Fruit fly (Drosophila melanogaster): ENCODE results near the gene ppk24.
A peak's percentile ranks its signal among the peaks of the same experiment; 100 is the strongest.

ppk24 gene

DNA sequence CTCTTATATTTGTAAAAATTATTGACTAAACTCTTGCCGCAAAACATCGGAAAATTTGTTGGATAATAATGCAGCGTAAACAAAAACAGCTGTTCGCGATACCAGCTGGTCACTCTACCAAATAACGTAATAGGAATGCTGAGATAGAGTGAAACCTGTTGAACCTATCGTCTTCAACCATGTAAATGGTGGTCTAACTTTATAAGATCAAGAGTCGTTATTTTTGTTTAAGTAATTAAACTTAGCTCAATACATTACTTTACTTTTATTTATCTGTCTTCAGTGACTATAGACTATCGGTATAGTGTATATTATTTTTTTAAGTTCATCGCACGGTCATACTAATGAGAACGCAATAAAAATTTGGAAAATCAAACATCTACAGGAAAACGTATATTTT is 10.7 kb upstream of the ppk24 start, which contains the start of the genes CG1750 and spn-F:
Gene CG1750, minus strand, starts transcription at position 93 of the 400 bp plus-strand sequence.
Gene spn-F, plus strand, starts transcription at position 320 of the 400 bp plus-strand sequence.
- no peak for TF ChIP-seq CG17806 (tag; optimal IDR thresholded peaks at IDR 0.05)
- no peak for TF ChIP-seq Pif1A (GFP tag; optimal IDR thresholded peaks at IDR 0.05)
- no peak for TF ChIP-seq CG14655 (GFP tag; optimal IDR thresholded peaks at IDR 0.05)
- TF ChIP-seq CG8301 (tag; optimal IDR thresholded peaks at IDR 0.05) = no peak
- no peak for TF ChIP-seq EcR (GFP tag; optimal IDR thresholded peaks at IDR 0.05)
- TF ChIP-seq Pif1B (GFP tag; optimal IDR thresholded peaks at IDR 0.05) = no peak
- TF ChIP-seq CG13204 (GFP tag; optimal IDR thresholded peaks at IDR 0.05) = no peak
- no peak for TF ChIP-seq CG10348 (GFP tag; IDR thresholded peaks at IDR 0.05)
- no peak for TF ChIP-seq CG15710 (tag; optimal IDR thresholded peaks at IDR 0.05)
- TF ChIP-seq CG8159 (tag; optimal IDR thresholded peaks at IDR 0.05) = no peak

DNA sequence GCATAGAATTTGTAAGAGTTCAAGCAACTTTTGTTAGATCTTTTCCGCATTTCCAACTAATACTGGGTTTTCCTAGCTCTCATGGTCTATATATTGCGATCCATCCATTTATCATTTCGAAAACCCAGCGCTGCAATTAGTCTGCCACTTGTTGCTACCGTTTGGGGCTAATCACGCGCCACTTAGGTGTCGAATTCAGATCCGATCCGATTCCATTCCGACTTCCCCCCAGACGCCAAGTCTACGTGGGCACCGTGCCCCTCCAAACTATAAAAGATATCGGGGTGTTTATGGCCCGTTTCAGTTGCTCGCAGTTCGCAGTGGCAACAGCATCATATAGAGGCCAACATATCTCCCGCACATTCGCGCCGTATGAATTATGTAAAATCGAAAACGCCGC is 8.2 kb upstream of the ppk24 start, which contains the start of gene CAH6:
Gene CAH6, plus strand, starts transcription at position 301 of the 400 bp plus-strand sequence.
- TF ChIP-seq Ets98B (GFP tag; IDR thresholded peaks at IDR 0.05) (no peak), EcR (GFP tag; optimal IDR thresholded peaks at IDR 0.05) (no peak), CG32121 (GFP tag; IDR thresholded peaks at IDR 0.05) (no peak), CG8301 (tag; optimal IDR thresholded peaks at IDR 0.05) (no peak), CG15710 (tag; optimal IDR thresholded peaks at IDR 0.05) (no peak), CG9948 (tag; optimal IDR thresholded peaks at IDR 0.05) (no peak), Pif1A (GFP tag; optimal IDR thresholded peaks at IDR 0.05) (no peak), Pif1B (GFP tag; optimal IDR thresholded peaks at IDR 0.05) (no peak), CG14655 (GFP tag; optimal IDR thresholded peaks at IDR 0.05) (no peak), CG17806 (tag; optimal IDR thresholded peaks at IDR 0.05) (no peak), gl (tag; optimal IDR thresholded peaks at IDR 0.05) (no peak), CG13204 (GFP tag; optimal IDR thresholded peaks at IDR 0.05) (no peak), CG8159 (tag; optimal IDR thresholded peaks at IDR 0.05) (no peak), CG10348 (GFP tag; IDR thresholded peaks at IDR 0.05) (no peak)

DNA sequence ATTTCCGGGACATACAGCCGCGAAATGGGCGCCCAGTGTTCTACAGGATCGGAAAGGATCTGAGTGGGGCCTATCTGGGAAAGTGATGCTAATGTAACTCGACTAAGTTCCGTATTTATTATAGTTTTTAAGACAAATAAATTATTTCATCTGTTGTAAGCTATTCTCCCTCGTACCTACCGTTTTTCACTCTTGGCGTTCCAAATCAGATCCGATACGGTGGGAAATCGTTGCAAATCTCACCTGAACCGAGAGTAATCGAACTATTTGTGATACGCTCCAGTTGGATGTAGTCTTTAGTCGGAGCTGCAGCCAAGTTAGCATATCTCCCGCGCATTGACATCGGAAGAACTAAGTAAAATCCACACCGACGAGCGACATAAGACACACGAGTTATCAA is 5.6 kb upstream of the ppk24 start, which contains the start of gene CAH16:
Gene CAH16, plus strand, starts transcription at position 301 of the 400 bp plus-strand sequence.
- TF ChIP-seq D1 (tag; optimal IDR thresholded peaks at IDR 0.05) = no peak
- TF ChIP-seq EcR (GFP tag; optimal IDR thresholded peaks at IDR 0.05) = no peak
- no peak for TF ChIP-seq CG13204 (GFP tag; optimal IDR thresholded peaks at IDR 0.05)
- no peak for TF ChIP-seq CG32121 (GFP tag; IDR thresholded peaks at IDR 0.05)
- TF ChIP-seq Pif1B (GFP tag; optimal IDR thresholded peaks at IDR 0.05) = no peak
- TF ChIP-seq Ets98B (GFP tag; IDR thresholded peaks at IDR 0.05) = no peak
- no peak for TF ChIP-seq CG12605 (GFP tag; IDR thresholded peaks at IDR 0.05)
- no peak for TF ChIP-seq rn (GFP tag; IDR thresholded peaks at IDR 0.05)
- no peak for TF ChIP-seq CG34367 (tag; optimal IDR thresholded peaks at IDR 0.05)
- no peak for TF ChIP-seq CG15710 (tag; optimal IDR thresholded peaks at IDR 0.05)
- TF ChIP-seq gl (tag; optimal IDR thresholded peaks at IDR 0.05) = no peak

DNA sequence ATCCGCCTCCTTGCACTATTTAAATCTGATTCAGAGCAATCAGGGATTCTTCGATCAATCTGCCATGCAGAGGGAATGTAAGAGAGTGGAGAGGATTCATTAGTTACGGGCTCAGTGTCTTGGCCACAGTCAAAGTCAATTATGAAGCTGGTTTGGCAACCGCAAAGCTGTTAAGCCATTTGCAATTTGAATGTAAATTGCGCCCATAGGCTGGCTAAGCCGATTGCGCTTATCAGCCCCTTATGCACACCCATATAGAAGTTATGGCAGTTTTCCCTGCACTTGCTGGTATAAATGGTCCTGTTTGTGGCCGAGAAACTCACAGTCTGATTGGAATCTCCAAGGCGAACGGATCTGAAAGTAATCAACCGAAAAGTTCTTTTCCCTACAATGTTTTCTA is 3.2 kb upstream of the ppk24 start, which contains the start of gene CAH5:
Gene CAH5, plus strand, starts transcription at position 301 of the 400 bp plus-strand sequence.
- TF ChIP-seq rn (GFP tag; IDR thresholded peaks at IDR 0.05) (no peak), CG13204 (GFP tag; optimal IDR thresholded peaks at IDR 0.05) (no peak), CG8159 (tag; optimal IDR thresholded peaks at IDR 0.05) (no peak), EcR (GFP tag; optimal IDR thresholded peaks at IDR 0.05) (no peak), gl (tag; optimal IDR thresholded peaks at IDR 0.05) (no peak), CG17806 (tag; optimal IDR thresholded peaks at IDR 0.05) (no peak), Ets98B (GFP tag; IDR thresholded peaks at IDR 0.05) (no peak), Snoo (tag; optimal IDR thresholded peaks at IDR 0.05) (no peak), Pif1A (GFP tag; optimal IDR thresholded peaks at IDR 0.05) (no peak), CG8301 (tag; optimal IDR thresholded peaks at IDR 0.05) (no peak)

DNA sequence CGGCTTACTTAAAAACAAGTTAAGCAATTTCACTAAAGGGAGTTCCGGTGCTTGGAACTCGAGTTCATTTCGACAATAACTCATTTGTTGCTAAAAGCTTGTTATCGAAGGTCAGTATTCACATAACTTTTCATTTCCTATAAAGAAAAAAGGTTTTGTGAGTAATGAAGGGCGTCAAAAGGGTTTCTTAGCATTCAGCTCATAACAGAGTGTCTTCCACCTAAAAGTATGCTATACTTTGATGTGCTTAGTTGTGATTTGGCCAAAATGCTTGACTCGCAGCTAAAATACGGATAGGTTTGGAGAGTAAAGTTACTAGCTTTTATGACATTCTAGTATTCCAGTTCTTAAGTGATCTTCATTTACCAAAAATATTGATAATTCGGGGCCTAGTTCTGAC is 1.6 kb upstream of the ppk24 start:
- TF ChIP-seq CG13204 (GFP tag; optimal IDR thresholded peaks at IDR 0.05) = no peak
- TF ChIP-seq EcR (GFP tag; optimal IDR thresholded peaks at IDR 0.05) = no peak
- no peak for TF ChIP-seq CG8301 (tag; optimal IDR thresholded peaks at IDR 0.05)
- no peak for TF ChIP-seq CG10348 (GFP tag; IDR thresholded peaks at IDR 0.05)
- no peak for TF ChIP-seq CG34367 (tag; optimal IDR thresholded peaks at IDR 0.05)
- TF ChIP-seq gl (tag; optimal IDR thresholded peaks at IDR 0.05) = no peak
- TF ChIP-seq CG4496 (GFP tag; IDR thresholded peaks at IDR 0.05) = no peak
- no peak for TF ChIP-seq CG17806 (tag; optimal IDR thresholded peaks at IDR 0.05)
- no peak for TF ChIP-seq CG12605 (GFP tag; IDR thresholded peaks at IDR 0.05)
- TF ChIP-seq fd96Ca (GFP tag; IDR thresholded peaks at IDR 0.05) = no peak
- TF ChIP-seq CG9948 (tag; optimal IDR thresholded peaks at IDR 0.05) = no peak
- TF ChIP-seq CG14655 (GFP tag; optimal IDR thresholded peaks at IDR 0.05) = no peak
- TF ChIP-seq CG15710 (tag; optimal IDR thresholded peaks at IDR 0.05) = no peak

DNA sequence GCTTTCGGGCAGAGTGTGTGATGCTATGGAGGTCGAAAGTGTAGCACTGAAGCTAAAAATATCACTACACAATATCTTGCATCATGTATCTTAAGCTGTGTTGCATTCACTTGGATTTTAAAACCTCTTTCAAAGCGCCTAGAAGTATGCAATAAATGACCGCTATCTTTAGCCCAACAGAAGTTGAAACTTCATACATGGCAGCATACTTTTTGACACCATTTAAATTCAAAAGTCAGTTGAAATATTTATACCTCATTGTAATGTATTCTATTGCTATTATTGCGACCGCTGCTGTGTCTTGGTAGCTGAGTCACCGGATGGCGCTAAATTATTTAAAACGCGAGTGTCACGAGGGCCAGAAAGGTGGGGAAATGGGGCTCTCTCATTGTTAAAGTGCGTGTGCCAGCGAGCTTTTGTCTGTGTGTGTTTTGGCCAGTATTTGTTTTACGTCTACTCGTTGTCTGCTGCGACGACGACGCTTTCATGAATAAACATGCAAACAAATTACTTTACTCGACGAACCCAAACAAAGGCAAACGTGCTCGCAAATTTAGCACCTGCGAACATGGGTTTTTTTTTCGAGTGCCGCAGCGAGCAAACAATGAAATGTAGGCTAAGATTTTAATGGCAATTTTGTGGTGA is 5.4 kb downstream of the ppk24 start:
- TF ChIP-seq Pif1B (GFP tag; optimal IDR thresholded peaks at IDR 0.05) (no peak), CG8159 (tag; optimal IDR thresholded peaks at IDR 0.05) (peak; percentile 15)

DNA sequence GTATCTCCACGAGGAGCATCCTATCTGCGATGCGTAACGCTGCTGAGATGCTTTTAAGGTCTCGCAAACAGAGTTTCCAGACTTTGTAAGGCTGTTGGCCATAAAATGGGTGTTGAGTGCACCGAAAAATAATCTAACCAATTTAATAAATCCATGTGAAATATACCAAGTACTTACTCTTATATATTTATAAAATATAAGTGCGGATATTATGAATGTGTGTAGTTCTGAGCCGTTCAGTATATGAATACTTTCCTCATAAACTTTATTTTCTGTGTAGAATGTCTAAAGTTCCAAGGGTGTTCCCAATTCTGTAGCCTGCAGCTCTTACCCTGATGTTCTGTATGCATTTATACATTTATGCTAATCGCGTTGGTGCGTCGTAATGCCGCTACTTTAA is 20.3 kb downstream of the ppk24 start:
- TF ChIP-seq CG15710 (tag; optimal IDR thresholded peaks at IDR 0.05) (peak; percentile 51), CG34367 (tag; optimal IDR thresholded peaks at IDR 0.05) (peak; percentile 39), Ets98B (GFP tag; IDR thresholded peaks at IDR 0.05) (no peak), fd96Ca (GFP tag; IDR thresholded peaks at IDR 0.05) (no peak), CG10348 (GFP tag; IDR thresholded peaks at IDR 0.05) (no peak), CG14655 (GFP tag; optimal IDR thresholded peaks at IDR 0.05) (peak; percentile 51), CG9948 (tag; optimal IDR thresholded peaks at IDR 0.05) (peak; percentile 51), CG8301 (tag; optimal IDR thresholded peaks at IDR 0.05) (peak; percentile 20), EcR (GFP tag; optimal IDR thresholded peaks at IDR 0.05) (no peak), Pif1A (GFP tag; optimal IDR thresholded peaks at IDR 0.05) (no peak), Snoo (tag; optimal IDR thresholded peaks at IDR 0.05) (no peak), rn (GFP tag; IDR thresholded peaks at IDR 0.05) (no peak), CG32121 (GFP tag; IDR thresholded peaks at IDR 0.05) (no peak), CG12605 (GFP tag; IDR thresholded peaks at IDR 0.05) (no peak), CG4496 (GFP tag; IDR thresholded peaks at IDR 0.05) (no peak), CG17806 (tag; optimal IDR thresholded peaks at IDR 0.05) (peak; percentile 50), D1 (tag; optimal IDR thresholded peaks at IDR 0.05) (no peak), CG13204 (GFP tag; optimal IDR thresholded peaks at IDR 0.05) (no peak), CG8159 (tag; optimal IDR thresholded peaks at IDR 0.05) (peak; percentile 62), Pif1B (GFP tag; optimal IDR thresholded peaks at IDR 0.05) (no peak), gl (tag; optimal IDR thresholded peaks at IDR 0.05) (no peak)

All from whole organism, pupa.